Fruit fly (Drosophila melanogaster) whole organism, adult: ENCODE results near the gene CG8051.

Experiments used
- Mnt ChIP-seq: fragments of 200-800 bp; sonication (Bioruptor generic); optimal IDR thresholded peaks from 2 replicates; lab custom pipeline; 2016; ENCODE audit warnings: missing biosample characterization, mild to moderate bottlenecking, missing genetic modification characterization
- kay ChIP-seq: fragments of 200-800 bp; sonication (Bioruptor generic); peaks from one replicate; lab custom pipeline; 2016; ENCODE audit warnings: missing biosample characterization, missing genetic modification characterization, borderline replicate concordance

DNA sequence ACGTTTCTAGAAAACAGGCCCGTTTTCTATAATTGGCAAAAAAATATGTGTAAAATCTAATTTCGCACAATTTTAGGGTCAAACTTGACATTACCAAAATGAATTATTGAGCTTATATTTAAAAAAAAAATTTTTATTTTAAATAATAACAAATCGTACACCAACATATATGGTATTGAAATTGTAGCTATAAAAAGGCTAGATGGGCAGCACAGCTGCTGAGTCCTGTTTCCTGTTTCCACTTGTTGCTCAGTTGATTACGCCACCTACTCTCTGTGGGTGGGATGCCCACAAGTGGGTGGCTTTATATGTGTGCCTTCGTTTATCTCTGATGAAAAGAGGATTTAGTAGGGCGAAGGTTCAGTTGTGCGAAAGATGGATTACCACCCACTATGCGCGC is 8.4 kb downstream of the CG8051 start:
- TF ChIP-seq Mnt (GFP tag; lab: Kevin White, UChicago) (no peak), kay (no peak)
